Worm (Caenorhabditis elegans) whole organism, young adult: ENCODE data around the gene hum-5.

Experiments used
- D2030.7 ChIP-seq: fragments of 200-800 bp; sonication (Bioruptor generic); IDR thresholded peaks from 2 replicates; pipeline ENCODE4 v1.3.6; 2022; ENCODE audit warnings: missing genetic modification reagents, missing genetic modification characterization, missing compliant biosample characterization
- F22D6.2 ChIP-seq: sonication (generic microtip); optimal IDR thresholded peaks from 2 replicates; lab custom pipeline; 2016; ENCODE audit warnings: mild to moderate bottlenecking, missing genetic modification characterization, missing compliant biosample characterization
- F57A8.1 ChIP-seq: fragments of 200-800 bp; sonication (Bioruptor generic); optimal IDR thresholded peaks from 2 replicates; lab custom pipeline; 2018; ENCODE audit warnings: mild to moderate bottlenecking, missing genetic modification characterization, moderate library complexity, missing compliant biosample characterization
- F57C9.4 ChIP-seq: sonication (generic microtip); optimal IDR thresholded peaks from 2 replicates; lab custom pipeline; 2017; ENCODE audit warnings: mild to moderate bottlenecking, missing genetic modification characterization, missing compliant biosample characterization
- K11D2.4 ChIP-seq: fragments of 200-800 bp; sonication (Bioruptor generic); IDR thresholded peaks from 2 replicates; pipeline ENCODE4 v1.3.6; 2022; ENCODE audit warnings: missing genetic modification reagents, missing genetic modification characterization, missing compliant biosample characterization
- K12H6.12 ChIP-seq: fragments of 200-800 bp; sonication (Bioruptor generic); optimal IDR thresholded peaks from 2 replicates; lab custom pipeline; 2018; ENCODE audit warnings: mild to moderate bottlenecking, missing genetic modification characterization, missing compliant biosample characterization
- T26A5.8 ChIP-seq: sonication (generic microtip); optimal IDR thresholded peaks from 2 replicates; lab custom pipeline; 2016; ENCODE audit warnings: missing genetic modification characterization, missing compliant biosample characterization
- Y53G8AR.9 ChIP-seq: fragments of 200-800 bp; sonication (Bioruptor generic); conservative IDR thresholded peaks from 2 replicates; pipeline ENCODE4 v1.3.6; 2022; ENCODE audit warnings: missing genetic modification reagents, missing genetic modification characterization, missing compliant biosample characterization
- Y56A3A.18 ChIP-seq: fragments of 200-800 bp; sonication (Bioruptor generic); IDR thresholded peaks from 2 replicates; pipeline ENCODE4 v1.3.6; 2022; ENCODE audit warnings: missing genetic modification reagents, missing genetic modification characterization, missing compliant biosample characterization
- ZK185.1 ChIP-seq: sonication (generic microtip); optimal IDR thresholded peaks from 2 replicates; lab custom pipeline; 2016; ENCODE audit warnings: mild to moderate bottlenecking, missing genetic modification characterization, missing compliant biosample characterization; ENCODE audit not compliant: poor library complexity, severe bottlenecking
- akir-1 ChIP-seq: fragments of 200-800 bp; sonication (Bioruptor generic); optimal IDR thresholded peaks from 2 replicates; lab custom pipeline; 2018; ENCODE audit warnings: mild to moderate bottlenecking, missing genetic modification characterization, moderate library complexity, missing compliant biosample characterization
- ama-1 ChIP-seq, 3 experiments: fragments of 150-350 bp in 1 of 3; sonication (generic microtip) in 2 of 3; optimal IDR thresholded peaks; 2 replicates each; lab custom pipeline; 2014 to 2018; ENCODE audit warnings: missing biosample characterization in 2 of 3, missing genetic modification characterization in 2 of 3, missing genetic modification reagents in 2 of 3
- aptf-2 ChIP-seq: fragments of 200-800 bp; sonication (Bioruptor generic); conservative IDR thresholded peaks from 2 replicates; pipeline ENCODE4 v1.3.6; 2022; ENCODE audit warnings: missing genetic modification reagents, missing genetic modification characterization, missing compliant biosample characterization
- attf-5 ChIP-seq: fragments of 200-800 bp; sonication (Bioruptor generic); optimal IDR thresholded peaks from 2 replicates; lab custom pipeline; 2018; ENCODE audit warnings: mild to moderate bottlenecking, missing genetic modification characterization, missing compliant biosample characterization
- cebp-1 ChIP-seq, 2 experiments: fragments of 200-800 bp in 1 of 2; sonication (Bioruptor generic) in 1 of 2; sonication (generic microtip) in 1 of 2; IDR thresholded peaks in 1 of 2; optimal IDR thresholded peaks in 1 of 2; 2 replicates each; pipeline versions ENCODE4 v1.3.6 to Lab custom; 2017 to 2022; ENCODE audit warnings: missing compliant biosample characterization in 2 of 2, missing genetic modification characterization in 2 of 2, mild to moderate bottlenecking in 1 of 2, missing genetic modification reagents in 1 of 2, moderate library complexity in 1 of 2
- ceh-100 ChIP-seq: fragments of 200-800 bp; sonication (Bioruptor generic); IDR thresholded peaks from 2 replicates; pipeline ENCODE4 v1.3.6; 2022; ENCODE audit warnings: missing genetic modification reagents, missing genetic modification characterization, missing compliant biosample characterization
- ceh-27 ChIP-seq: fragments of 200-800 bp; sonication (Bioruptor generic); optimal IDR thresholded peaks from 2 replicates; lab custom pipeline; 2018; ENCODE audit warnings: mild to moderate bottlenecking, missing genetic modification characterization, moderate library complexity, missing compliant biosample characterization
- ceh-91 ChIP-seq: fragments of 200-800 bp; sonication (Bioruptor generic); IDR thresholded peaks from 2 replicates; pipeline ENCODE4 v1.3.6; 2022; ENCODE audit warnings: missing genetic modification reagents, missing genetic modification characterization, missing compliant biosample characterization
- chd-7 ChIP-seq: sonication (generic microtip); optimal IDR thresholded peaks from 2 replicates; lab custom pipeline; 2016; ENCODE audit warnings: mild to moderate bottlenecking, missing genetic modification characterization, moderate library complexity, missing compliant biosample characterization
- die-1 ChIP-seq: sonication (generic microtip); optimal IDR thresholded peaks from 2 replicates; lab custom pipeline; 2016; ENCODE audit warnings: missing genotype, mild to moderate bottlenecking, missing genetic modification characterization, missing compliant biosample characterization
- dpl-1 ChIP-seq: fragments of 150-350 bp; optimal IDR thresholded peaks from 2 replicates; lab custom pipeline; 2014; ENCODE audit warnings: missing biosample characterization, missing genetic modification reagents, missing genetic modification characterization
- efl-1 ChIP-seq: fragments of 150-350 bp; optimal IDR thresholded peaks from 2 replicates; lab custom pipeline; 2014; ENCODE audit warnings: missing biosample characterization, missing genetic modification reagents, missing genetic modification characterization
- him-1 ChIP-seq: sonication (generic microtip); optimal IDR thresholded peaks from 2 replicates; lab custom pipeline; 2016; ENCODE audit warnings: missing genotype, missing genetic modification reagents, missing genetic modification characterization, missing compliant biosample characterization
- hlh-26 ChIP-seq: fragments of 200-800 bp; sonication (Bioruptor generic); conservative IDR thresholded peaks from 2 replicates; pipeline ENCODE4 v1.3.6; 2022; ENCODE audit warnings: missing genetic modification reagents, missing genetic modification characterization, missing compliant biosample characterization
- hmg-20 ChIP-seq: fragments of 200-800 bp; sonication (Bioruptor generic); IDR thresholded peaks from 2 replicates; pipeline ENCODE4 v1.3.6; 2022; ENCODE audit warnings: missing genetic modification reagents, missing genetic modification characterization, missing compliant biosample characterization
- let-607 ChIP-seq, 2 experiments: fragments of 200-800 bp in 1 of 2; sonication (Bioruptor generic) in 1 of 2; sonication (generic microtip) in 1 of 2; optimal IDR thresholded peaks; 2 replicates each; lab custom pipeline; 2016 to 2018; ENCODE audit warnings: mild to moderate bottlenecking in 2 of 2, missing compliant biosample characterization in 2 of 2, missing genetic modification characterization in 2 of 2, moderate library complexity in 2 of 2, missing genotype in 1 of 2
- lin-35 ChIP-seq, 3 experiments: fragments of 150-350 bp in 2 of 3; sonication (generic microtip) in 1 of 3; optimal IDR thresholded peaks; 2 replicates each; lab custom pipeline; 2014 to 2018; ENCODE audit warnings: missing biosample characterization in 3 of 3, missing genetic modification characterization in 3 of 3, missing genetic modification reagents in 3 of 3
- lin-40 ChIP-seq: sonication (generic microtip); optimal IDR thresholded peaks from 2 replicates; lab custom pipeline; 2016; ENCODE audit warnings: missing genetic modification characterization, mild to moderate bottlenecking, missing compliant biosample characterization, missing genotype, missing genetic modification reagents
- lir-1 ChIP-seq: fragments of 200-800 bp; sonication (Bioruptor generic); conservative IDR thresholded peaks from 2 replicates; pipeline ENCODE4 v1.3.6; 2022; ENCODE audit warnings: missing genetic modification reagents, missing genetic modification characterization, missing compliant biosample characterization
- madf-10 ChIP-seq: sonication (generic microtip); optimal IDR thresholded peaks from 2 replicates; lab custom pipeline; 2016; ENCODE audit warnings: mild to moderate bottlenecking, missing genetic modification characterization, missing compliant biosample characterization
- madf-3 ChIP-seq: fragments of 200-800 bp; sonication (Bioruptor generic); IDR thresholded peaks from 2 replicates; pipeline ENCODE4 v1.3.6; 2022; ENCODE audit warnings: missing genetic modification reagents, missing genetic modification characterization, missing compliant biosample characterization
- madf-6 ChIP-seq: fragments of 200-800 bp; sonication (Bioruptor generic); IDR thresholded peaks from 2 replicates; pipeline ENCODE4 v1.3.6; 2022; ENCODE audit warnings: missing genetic modification reagents, missing genetic modification characterization, missing compliant biosample characterization
- madf-8 ChIP-seq: fragments of 200-800 bp; sonication (Bioruptor generic); conservative IDR thresholded peaks from 2 replicates; pipeline ENCODE4 v1.3.6; 2022; ENCODE audit warnings: missing genetic modification reagents, missing genetic modification characterization, missing compliant biosample characterization
- mcd-1 ChIP-seq: fragments of 200-800 bp; sonication (Bioruptor generic); IDR thresholded peaks from 2 replicates; pipeline ENCODE4 v1.3.6; 2022; ENCODE audit warnings: missing genetic modification reagents, missing genetic modification characterization, missing compliant biosample characterization
- mxl-1 ChIP-seq: sonication (generic microtip); optimal IDR thresholded peaks from 2 replicates; lab custom pipeline; 2016; ENCODE audit warnings: missing genetic modification characterization, missing compliant biosample characterization
- nhr-120 ChIP-seq: fragments of 200-800 bp; sonication (Bioruptor generic); IDR thresholded peaks from 2 replicates; pipeline ENCODE4 v1.3.6; 2022; ENCODE audit warnings: missing genetic modification characterization, missing compliant biosample characterization
- nhr-80 ChIP-seq: sonication (generic microtip); optimal IDR thresholded peaks from 2 replicates; lab custom pipeline; 2016; ENCODE audit warnings: missing genetic modification characterization, missing compliant biosample characterization
- pbrm-1 ChIP-seq: fragments of 200-800 bp; sonication (Bioruptor generic); IDR thresholded peaks from 2 replicates; pipeline ENCODE4 v1.3.6; 2022; ENCODE audit warnings: missing genetic modification reagents, missing genetic modification characterization, missing compliant biosample characterization
- pha-4 ChIP-seq: fragments of 150-350 bp; sonication (generic microtip); optimal IDR thresholded peaks from 2 replicates; lab custom pipeline; 2014; ENCODE audit warnings: missing biosample characterization, missing genetic modification reagents, missing genetic modification characterization
- repo-1 ChIP-seq: sonication (generic microtip); optimal IDR thresholded peaks from 2 replicates; lab custom pipeline; 2017; ENCODE audit warnings: mild to moderate bottlenecking, missing genetic modification characterization, missing compliant biosample characterization
- somi-1 ChIP-seq: fragments of 200-800 bp; sonication (Bioruptor generic); optimal IDR thresholded peaks from 2 replicates; lab custom pipeline; 2018; ENCODE audit warnings: mild to moderate bottlenecking, missing genetic modification characterization, missing compliant biosample characterization

The hum-5 gene

ce11 chrIII:4007017-4007416 lies 29.6 kb downstream of the hum-5 start:
- TF ChIP-seq pbrm-1 (GFP tag; lab: Robert Waterston, UW) = no peak
- no peak for TF ChIP-seq F22D6.2
- TF ChIP-seq Y53G8AR.9 (GFP tag; lab: Robert Waterston, UW) = 0 out of 2 replicates have a peak, but pooled peaks have one; percentile 53
- peak; percentile 16 for TF ChIP-seq ama-1 (optimal IDR thresholded peaks at IDR 0.05; lab: Kevin White, UChicago)
- TF ChIP-seq ama-1 (GFP tag; optimal IDR thresholded peaks at IDR 0.05; lab: Kevin White, UChicago) = no peak
- TF ChIP-seq ceh-27 (GFP tag; lab: Kevin White, UChicago) = no peak
- TF ChIP-seq hlh-26 (GFP tag; lab: Robert Waterston, UW) = no peak
- TF ChIP-seq T26A5.8 = no peak

ce11 chrIII:4005446-4006192 lies 31.0 kb downstream of the hum-5 start, which contains the start of gene pxd-1:
Gene pxd-1, plus strand, starts transcription at chrIII:4006142.
- TF ChIP-seq somi-1 (GFP tag; lab: Kevin White, UChicago) (peak; percentile 13), mcd-1 (no peak), attf-5 (GFP tag; lab: Kevin White, UChicago) (peak; percentile 8), cebp-1 (GFP tag; IDR thresholded peaks at IDR 0.05; lab: Robert Waterston, UW) (no peak), cebp-1 (tag; optimal IDR thresholded peaks at IDR 0.05; lab: Kevin White, UChicago) (peak; percentile 6)

ce11 chrIII:4004064-4004580 lies 32.5 kb downstream of the hum-5 start, which contains the start of gene tif-1A:
Gene tif-1A, minus strand, starts transcription at chrIII:4004114.
- TF ChIP-seq hmg-20 (peak; percentile 54; the same call in 1 of the 2 replicates), efl-1 (peak; percentile 28), lir-1 (GFP tag; lab: Robert Waterston, UW) (peak; percentile 66; the same call in 1 of the 2 replicates), nhr-80 (peak; percentile 87), madf-8 (GFP tag; lab: Robert Waterston, UW) (peak; percentile 48; the same call in 1 of the 2 replicates), him-1 (peak; percentile 43), K12H6.12 (tag; lab: Kevin White, UChicago) (peak; percentile 26), pbrm-1 (GFP tag; lab: Robert Waterston, UW) (peak; percentile 82), pha-4 (tag; lab: Kevin White, UChicago) (peak; percentile 56), mxl-1 (tag; lab: Kevin White, UChicago) (no peak), akir-1 (GFP tag; lab: Kevin White, UChicago) (no peak), repo-1 (tag; lab: Kevin White, UChicago) (peak; percentile 70), ceh-91 (GFP tag; lab: Robert Waterston, UW) (peak; percentile 40; the same call in 1 of the 2 replicates), mcd-1 (peak; percentile 83), cebp-1 (GFP tag; IDR thresholded peaks at IDR 0.05; lab: Robert Waterston, UW) (no peak; the same call in 1 of the 2 replicates), cebp-1 (tag; optimal IDR thresholded peaks at IDR 0.05; lab: Kevin White, UChicago) (peak; percentile 92), K11D2.4 (GFP tag; lab: Robert Waterston, UW) (peak; percentile 58; the same call in 1 of the 2 replicates), D2030.7 (GFP tag; lab: Robert Waterston, UW) (peak; percentile 65), madf-10 (tag; lab: Kevin White, UChicago) (peak; percentile 49), ceh-100 (no peak), let-607 (tag; optimal IDR thresholded peaks at IDR 0.05; lab: Kevin White, UChicago) (peak in 1 of 2 experiments; percentile 66), madf-6 (GFP tag; lab: Robert Waterston, UW) (peak; percentile 77), die-1 (tag; lab: Kevin White, UChicago) (no peak), chd-7 (tag; lab: Kevin White, UChicago) (peak; percentile 14), ZK185.1 (peak; percentile 66), F57A8.1 (GFP tag; lab: Kevin White, UChicago) (no peak), lin-35 (GFP tag; optimal IDR thresholded peaks at IDR 0.05; lab: Kevin White, UChicago) (peak in 1 of 3 experiments; percentile 81), dpl-1 (GFP tag; lab: Kevin White, UChicago) (peak; percentile 39), madf-3 (GFP tag; lab: Robert Waterston, UW) (peak; percentile 73; the same call in 1 of the 2 replicates), nhr-120 (no peak), lin-40 (tag; lab: Kevin White, UChicago) (peak; percentile 78), Y56A3A.18 (no peak), aptf-2 (GFP tag; lab: Robert Waterston, UW) (no peak), Y53G8AR.9 (GFP tag; lab: Robert Waterston, UW) (peak; percentile 89), F57C9.4 (tag; lab: Kevin White, UChicago) (no peak)
